Worm (Caenorhabditis elegans): ENCODE measurements around the gene Y39B6A.29.

ce11 chrV:18993017-18993416 lies 31.6 kb downstream of the Y39B6A.29 start:
- TF ChIP-seq cog-1 (tag; optimal IDR thresholded peaks at IDR 0.05): no peak
- TF ChIP-seq ztf-23 (GFP tag; IDR thresholded peaks at IDR 0.05): no peak
- no peak for TF ChIP-seq tab-1 (GFP tag; IDR thresholded peaks at IDR 0.05)

All from whole organism, midembryonic.